Fruit fly (Drosophila melanogaster) whole organism, pupa: ENCODE results near the gene CG10948.

Source experiments
- CG17806 ChIP-seq: fragments of 200-800 bp; sonication (Bioruptor generic); optimal IDR thresholded peaks from 2 replicates; lab custom pipeline; 2018; ENCODE audit warnings: missing biosample characterization, mild to moderate bottlenecking, missing genetic modification characterization, moderate library complexity
- CG4496 ChIP-seq: fragments of 200-800 bp; sonication (Bioruptor generic); IDR thresholded peaks from 3 replicates; pipeline ENCODE4 v1.3.6; 2022; ENCODE audit warnings: missing biosample characterization, missing genetic modification characterization
- fd96Ca ChIP-seq: fragments of 200-800 bp; sonication (Bioruptor generic); IDR thresholded peaks from 3 replicates; pipeline ENCODE4 v1.3.6; 2022; ENCODE audit warnings: missing biosample characterization, missing genetic modification characterization

- TF ChIP-seq CG4496 (GFP tag; lab: Robert Waterston, UW) (no peak), fd96Ca (GFP tag; lab: Robert Waterston, UW) (no peak), CG17806 (tag; lab: Kevin White, UChicago) (no peak)
These were observed 44.1 kb downstream of the CG10948 start, which contains the start of gene Sap130 for dm6 chr3L:12805660-12806289.
